Fruit fly (Drosophila melanogaster) whole organism, embryonic: ENCODE data around the gene CG13123.

Source experiments
- BEAF-32 ChIP-seq: fragments of 200-800 bp; sonication (Bioruptor generic); optimal IDR thresholded peaks from 3 replicates; lab custom pipeline; 2017; ENCODE audit warnings: missing biosample characterization, missing genetic modification characterization, mild to moderate bottlenecking, moderate library complexity, missing genetic modification reagents
- CG10209 ChIP-seq: fragments of 200-800 bp; sonication (Bioruptor generic); optimal IDR thresholded peaks from 3 replicates; lab custom pipeline; 2017; ENCODE audit warnings: missing biosample characterization, mild to moderate bottlenecking, missing genetic modification characterization, missing genetic modification reagents
- CG10267 ChIP-seq: fragments of 200-800 bp; sonication (Bioruptor generic); optimal IDR thresholded peaks from 2 replicates; lab custom pipeline; 2018; ENCODE audit warnings: missing biosample characterization, mild to moderate bottlenecking, missing genetic modification characterization, moderate library complexity
- CG10274 ChIP-seq: fragments of 200-800 bp; sonication (Bioruptor generic); optimal IDR thresholded peaks from 3 replicates; lab custom pipeline; 2017; ENCODE audit warnings: missing biosample characterization, mild to moderate bottlenecking, missing genetic modification characterization
- CG11456 ChIP-seq: fragments of 200-800 bp; sonication (Bioruptor generic); IDR thresholded peaks from 3 replicates; pipeline ENCODE4 v1.3.6; 2022; ENCODE audit warnings: missing biosample characterization, missing genetic modification characterization
- CG11695 ChIP-seq: fragments of 200-800 bp; sonication (Bioruptor generic); IDR thresholded peaks from 3 replicates; pipeline ENCODE4 v1.3.6; 2022; ENCODE audit warnings: missing biosample characterization, missing genetic modification characterization
- CG11696 ChIP-seq: fragments of 200-800 bp; sonication (Bioruptor generic); IDR thresholded peaks from 2 replicates; pipeline ENCODE4 v1.3.6; 2022; ENCODE audit warnings: missing biosample characterization, missing genetic modification characterization
- CG12744 ChIP-seq: fragments of 200-800 bp; sonication (Bioruptor generic); optimal IDR thresholded peaks from 2 replicates; lab custom pipeline; 2016; ENCODE audit warnings: missing biosample characterization, missing genetic modification characterization
- CG14667 ChIP-seq: fragments of 200-800 bp; sonication (Bioruptor generic); IDR thresholded peaks from 2 replicates; pipeline ENCODE4 v1.3.6; 2022; ENCODE audit warnings: missing biosample characterization, missing genetic modification characterization
- CG15479 ChIP-seq: fragments of 200-800 bp; sonication (Bioruptor generic); optimal IDR thresholded peaks from 3 replicates; lab custom pipeline; 2019; ENCODE audit warnings: missing biosample characterization, mild to moderate bottlenecking, missing genetic modification characterization, moderate library complexity
- CG1602 ChIP-seq: fragments of 200-800 bp; sonication (Bioruptor generic); optimal IDR thresholded peaks from 3 replicates; lab custom pipeline; 2016; ENCODE audit warnings: missing biosample characterization, missing genetic modification characterization
- CG17385 ChIP-seq: fragments of 200-800 bp; sonication (Bioruptor generic); optimal IDR thresholded peaks from 3 replicates; lab custom pipeline; 2018; ENCODE audit warnings: missing biosample characterization, mild to moderate bottlenecking, missing genetic modification characterization
- CG2116 ChIP-seq: fragments of 200-800 bp; sonication (Bioruptor generic); optimal IDR thresholded peaks from 3 replicates; lab custom pipeline; 2018; ENCODE audit warnings: missing biosample characterization, mild to moderate bottlenecking, missing genetic modification characterization
- CG2199 ChIP-seq: fragments of 200-800 bp; sonication (Bioruptor generic); IDR thresholded peaks from 3 replicates; pipeline ENCODE4 v1.3.6; 2022; ENCODE audit warnings: missing biosample characterization, missing genetic modification characterization
- CG2678 ChIP-seq: fragments of 200-800 bp; sonication (Bioruptor generic); optimal IDR thresholded peaks from 3 replicates; lab custom pipeline; 2019; ENCODE audit warnings: missing biosample characterization, mild to moderate bottlenecking, missing genetic modification characterization, moderate library complexity
- CG3281 ChIP-seq: fragments of 200-800 bp; sonication (Bioruptor generic); optimal IDR thresholded peaks from 3 replicates; lab custom pipeline; 2017; ENCODE audit warnings: missing biosample characterization, mild to moderate bottlenecking, missing genetic modification characterization
- CG34422 ChIP-seq: fragments of 200-800 bp; sonication (Bioruptor generic); IDR thresholded peaks from 3 replicates; pipeline ENCODE4 v1.3.6; 2022; ENCODE audit warnings: missing biosample characterization, missing genetic modification characterization
- CG3838 ChIP-seq: fragments of 200-800 bp; sonication (Bioruptor generic); optimal IDR thresholded peaks from 3 replicates; lab custom pipeline; 2016; ENCODE audit warnings: missing biosample characterization, missing genetic modification characterization
- CG6254 ChIP-seq: fragments of 200-800 bp; sonication (Bioruptor generic); optimal IDR thresholded peaks from 3 replicates; lab custom pipeline; 2017; ENCODE audit warnings: mild to moderate bottlenecking, missing biosample characterization, missing genetic modification reagents, missing genetic modification characterization
- CG6654 ChIP-seq: fragments of 200-800 bp; sonication (Bioruptor generic); optimal IDR thresholded peaks from 2 replicates; lab custom pipeline; 2017; ENCODE audit warnings: missing biosample characterization, mild to moderate bottlenecking, missing genetic modification characterization
- CTCF ChIP-seq: fragments of 200-800 bp; sonication (Bioruptor generic); optimal IDR thresholded peaks from 2 replicates; lab custom pipeline; 2017; ENCODE audit warnings: missing biosample characterization, mild to moderate bottlenecking, missing genetic modification characterization, moderate library complexity
- Dbx ChIP-seq: fragments of 200-800 bp; sonication (Bioruptor generic); IDR thresholded peaks from 3 replicates; pipeline ENCODE4 v1.3.6; 2022; ENCODE audit warnings: missing biosample characterization, missing genetic modification characterization
- Deaf1 ChIP-seq: fragments of 200-800 bp; optimal IDR thresholded peaks from 3 replicates; lab custom pipeline; 2019; ENCODE audit warnings: missing biosample characterization, mild to moderate bottlenecking, missing genetic modification characterization, moderate library complexity
- Hr51 ChIP-seq, 2 experiments: fragments of 200-800 bp; sonication (Bioruptor generic); optimal IDR thresholded peaks; 2 replicates in 1 of 2; 3 replicates in 1 of 2; lab custom pipeline; 2016 to 2018; ENCODE audit warnings: missing biosample characterization in 2 of 2, missing genetic modification characterization in 2 of 2, mild to moderate bottlenecking in 1 of 2, moderate library complexity in 1 of 2
- Kr ChIP-seq: fragments of 200-800 bp; sonication (Bioruptor generic); optimal IDR thresholded peaks from 2 replicates; lab custom pipeline; 2017; ENCODE audit warnings: missing biosample characterization, mild to moderate bottlenecking, missing genetic modification characterization
- Lhr ChIP-seq: fragments of 200-800 bp; sonication (Bioruptor generic); optimal IDR thresholded peaks from 3 replicates; lab custom pipeline; 2017; ENCODE audit warnings: mild to moderate bottlenecking, missing biosample characterization, missing genetic modification reagents, missing genetic modification characterization
- MTF-1 ChIP-seq: fragments of 200-800 bp; sonication (Bioruptor generic); optimal IDR thresholded peaks from 2 replicates; lab custom pipeline; 2018; ENCODE audit warnings: missing biosample characterization, mild to moderate bottlenecking, missing genetic modification characterization, borderline replicate concordance
- Nf-YB ChIP-seq: fragments of 200-800 bp; sonication (Bioruptor generic); optimal IDR thresholded peaks from 3 replicates; lab custom pipeline; 2019; ENCODE audit warnings: missing biosample characterization, mild to moderate bottlenecking, missing genetic modification characterization, moderate library complexity
- NfI ChIP-seq: fragments of 200-800 bp; sonication (Bioruptor generic); optimal IDR thresholded peaks from 3 replicates; lab custom pipeline; 2018; ENCODE audit warnings: missing biosample characterization, mild to moderate bottlenecking, missing genetic modification characterization, moderate library complexity
- abd-A ChIP-seq: fragments of 200-800 bp; sonication (Bioruptor generic); optimal IDR thresholded peaks from 3 replicates; lab custom pipeline; 2019; ENCODE audit warnings: missing biosample characterization, mild to moderate bottlenecking, missing genetic modification characterization, moderate library complexity
- ac ChIP-seq: fragments of 200-800 bp; sonication (Bioruptor generic); optimal IDR thresholded peaks from 3 replicates; lab custom pipeline; 2017; ENCODE audit warnings: missing biosample characterization, mild to moderate bottlenecking, missing genetic modification characterization
- amos ChIP-seq: fragments of 200-800 bp; sonication (Bioruptor generic); IDR thresholded peaks from 2 replicates; pipeline ENCODE4 v1.3.6; 2022; ENCODE audit warnings: missing biosample characterization, missing genetic modification characterization; ENCODE audit not compliant: partially characterized antibody
- cato ChIP-seq: fragments of 200-800 bp; sonication (Bioruptor generic); optimal IDR thresholded peaks from 2 replicates; lab custom pipeline; 2016; ENCODE audit warnings: missing biosample characterization, missing genetic modification characterization, borderline replicate concordance
- corto ChIP-seq: fragments of 200-800 bp; sonication (Bioruptor generic); optimal IDR thresholded peaks from 2 replicates; lab custom pipeline; 2016; ENCODE audit warnings: missing biosample characterization, mild to moderate bottlenecking, missing genetic modification characterization, moderate library complexity
- da ChIP-seq: fragments of 200-800 bp; sonication (Bioruptor generic); optimal IDR thresholded peaks from 2 replicates; lab custom pipeline; 2016; ENCODE audit warnings: missing biosample characterization, missing genetic modification characterization
- ewg ChIP-seq: fragments of 200-800 bp; sonication (Bioruptor generic); optimal IDR thresholded peaks from 3 replicates; lab custom pipeline; 2017; ENCODE audit warnings: mild to moderate bottlenecking, missing biosample characterization, missing genetic modification reagents, missing genetic modification characterization
- fu2 ChIP-seq: fragments of 200-800 bp; sonication (Bioruptor generic); optimal IDR thresholded peaks from 2 replicates; lab custom pipeline; 2016; ENCODE audit warnings: missing biosample characterization, missing genetic modification characterization
- gcm ChIP-seq: fragments of 200-800 bp; sonication (Bioruptor generic); optimal IDR thresholded peaks from 2 replicates; lab custom pipeline; 2019; ENCODE audit warnings: missing biosample characterization, mild to moderate bottlenecking, missing genetic modification characterization, moderate library complexity
- hb ChIP-seq: fragments of 200-800 bp; sonication (Bioruptor generic); IDR thresholded peaks from 3 replicates; pipeline ENCODE4 v1.3.6; 2022; ENCODE audit warnings: missing biosample characterization, missing genetic modification characterization; ENCODE audit not compliant: partially characterized antibody
- maf-S ChIP-seq: fragments of 200-800 bp; sonication (Bioruptor generic); optimal IDR thresholded peaks from 2 replicates; lab custom pipeline; 2016; ENCODE audit warnings: missing biosample characterization, missing genetic modification characterization
- pho ChIP-seq: fragments of 200-800 bp; sonication (Bioruptor generic); optimal IDR thresholded peaks from 2 replicates; lab custom pipeline; 2016; ENCODE audit warnings: missing biosample characterization, missing genetic modification characterization
- pita ChIP-seq: fragments of 200-800 bp; sonication (Bioruptor generic); optimal IDR thresholded peaks from 2 replicates; lab custom pipeline; 2017; ENCODE audit warnings: missing biosample characterization, mild to moderate bottlenecking, missing genetic modification characterization
- pnt ChIP-seq: fragments of 200-800 bp; sonication (Bioruptor generic); optimal IDR thresholded peaks from 3 replicates; lab custom pipeline; 2016; ENCODE audit warnings: missing biosample characterization, missing genetic modification characterization
- pzg ChIP-seq: fragments of 200-800 bp; sonication (Bioruptor generic); optimal IDR thresholded peaks from 3 replicates; lab custom pipeline; 2018; ENCODE audit warnings: missing biosample characterization, mild to moderate bottlenecking, missing genetic modification characterization, moderate library complexity
- sqz ChIP-seq: fragments of 200-800 bp; sonication (Bioruptor generic); optimal IDR thresholded peaks from 3 replicates; lab custom pipeline; 2018; ENCODE audit warnings: missing biosample characterization, mild to moderate bottlenecking, missing genetic modification characterization
- trem ChIP-seq: fragments of 200-800 bp; optimal IDR thresholded peaks from 3 replicates; lab custom pipeline; 2019; ENCODE audit warnings: missing biosample characterization, mild to moderate bottlenecking, missing genetic modification characterization, moderate library complexity
- ttk ChIP-seq: fragments of 200-800 bp; sonication (Bioruptor generic); IDR thresholded peaks from 2 replicates; pipeline ENCODE4 v2.1.2; 2022; ENCODE audit warnings: missing biosample characterization, missing genetic modification characterization
- unc-4 ChIP-seq: fragments of 200-800 bp; sonication (Bioruptor generic); IDR thresholded peaks from 2 replicates; pipeline ENCODE4 v1.3.6; 2022; ENCODE audit warnings: missing biosample characterization, missing genetic modification characterization; ENCODE audit not compliant: partially characterized antibody
- usp ChIP-seq: fragments of >200 bp; optimal IDR thresholded peaks from 2 replicates; lab custom pipeline; 2017; ENCODE audit warnings: missing biosample characterization, missing genetic modification characterization
- wor ChIP-seq: fragments of 200-800 bp; sonication (Bioruptor generic); IDR thresholded peaks from 2 replicates; pipeline ENCODE4 v1.3.6; 2022; ENCODE audit warnings: missing biosample characterization, missing genetic modification characterization

CG13123 gene

DNA sequence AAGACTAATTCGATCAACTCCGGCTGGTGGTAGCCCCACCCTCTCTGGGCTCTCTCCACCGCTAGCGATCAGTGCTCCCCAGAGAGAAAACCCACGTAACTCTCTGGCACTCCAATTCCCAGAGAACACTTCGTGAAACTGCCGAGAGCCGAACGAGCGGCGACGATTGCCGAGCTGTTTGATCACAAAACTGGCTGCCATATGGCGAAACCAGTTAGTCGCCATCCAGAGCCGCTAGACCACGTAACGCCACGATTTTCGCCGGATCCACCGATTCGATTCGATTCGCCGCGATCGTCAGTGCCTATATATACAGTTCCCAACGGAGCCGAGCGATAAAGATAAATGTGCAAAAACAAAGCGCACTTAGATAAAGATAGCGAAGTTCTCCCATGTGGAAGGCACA lies 10.7 kb downstream of the CG13123 start, which contains the start of gene IP3K1 (continued):
- TF ChIP-seq CG2678 (peak; percentile 35), CG3838 (GFP tag; lab: Kevin White, UChicago) (no peak), CG12744 (GFP tag; lab: Kevin White, UChicago) (peak; percentile 16), da (GFP tag; lab: Kevin White, UChicago) (no peak), maf-S (peak; percentile 16), Dbx (GFP tag; lab: Robert Waterston, UW) (peak; percentile 75; the same call in 2 of the 3 replicates), CG11456 (GFP tag; lab: Robert Waterston, UW) (peak; percentile 45; the same call in 1 of the 3 replicates), CG1602 (GFP tag; lab: Kevin White, UChicago) (no peak), CG11695 (GFP tag; lab: Robert Waterston, UW) (peak; percentile 24; the same call in 1 of the 3 replicates), Nf-YB (GFP tag; lab: Kevin White, UChicago) (no peak), sqz (peak; percentile 25), ac (GFP tag; lab: Kevin White, UChicago) (no peak), CG10267 (tag; lab: Kevin White, UChicago) (no peak), Lhr (GFP tag; lab: Kevin White, UChicago) (no peak), CG10274 (GFP tag; lab: Kevin White, UChicago) (no peak), wor (GFP tag; lab: Robert Waterston, UW) (no peak), CG2116 (GFP tag; lab: Kevin White, UChicago) (no peak), abd-A (peak; percentile 72), unc-4 (GFP tag; lab: Robert Waterston, UW) (peak; percentile 60), gcm (GFP tag; lab: Kevin White, UChicago) (peak; percentile 59), CG2199 (GFP tag; lab: Robert Waterston, UW) (0 out of 3 replicates have a peak, but pooled peaks have one; percentile 70), cato (no peak), CG6654 (GFP tag; lab: Kevin White, UChicago) (no peak), BEAF-32 (GFP tag; lab: Kevin White, UChicago) (no peak), usp (no peak), CG14667 (GFP tag; lab: Robert Waterston, UW) (no peak), CG11696 (GFP tag; lab: Robert Waterston, UW) (peak; percentile 29; the same call in 1 of the 2 replicates), hb (GFP tag; lab: Robert Waterston, UW) (no peak), amos (GFP tag; lab: Robert Waterston, UW) (peak; percentile 51; the same call in 1 of the 2 replicates), MTF-1 (peak; percentile 43), CG34422 (GFP tag; lab: Robert Waterston, UW) (peak; percentile 65; the same call in 1 of the 3 replicates), Kr (GFP tag; lab: Kevin White, UChicago) (no peak), ttk (GFP tag; lab: Robert Waterston, UW) (peak; percentile 29; the same call in 1 of the 2 replicates), Deaf1 (tag; lab: Kevin White, UChicago) (peak; percentile 100), CG17385 (GFP tag; lab: Kevin White, UChicago) (peak; percentile 48), corto (no peak), CG15479 (GFP tag; lab: Kevin White, UChicago) (no peak), fu2 (no peak), pita (GFP tag; lab: Kevin White, UChicago) (no peak), CTCF (GFP tag; lab: Kevin White, UChicago) (no peak), trem (peak; percentile 33), pho (GFP tag; lab: Kevin White, UChicago) (no peak), pnt (GFP tag; lab: Kevin White, UChicago) (no peak), pzg (GFP tag; lab: Kevin White, UChicago) (no peak), CG3281 (GFP tag; lab: Kevin White, UChicago) (peak; percentile 54), NfI (GFP tag; lab: Kevin White, UChicago) (peak; percentile 3), CG6254 (GFP tag; lab: Kevin White, UChicago) (no peak), CG10209 (GFP tag; lab: Kevin White, UChicago) (no peak), Hr51 (GFP tag; optimal IDR thresholded peaks at IDR 0.05; lab: Kevin White, UChicago) (no peak), ewg (GFP tag; lab: Kevin White, UChicago) (no peak)
